Worm (Caenorhabditis elegans) whole organism, young adult: ENCODE results near the gene nol-56.
A peak's percentile ranks its signal among the peaks of the same experiment; 100 is the strongest.

Experiments used
- B0261.1 ChIP-seq: sonication (generic microtip); optimal IDR thresholded peaks from 2 replicates; lab custom pipeline; 2016; ENCODE audit warnings: mild to moderate bottlenecking, missing genetic modification characterization, moderate library complexity, missing compliant biosample characterization
- F33H1.4 ChIP-seq: fragments of 200-800 bp; sonication (Bioruptor generic); IDR thresholded peaks from 2 replicates; pipeline ENCODE4 v1.3.6; 2022; ENCODE audit warnings: missing genetic modification reagents, missing genetic modification characterization, missing compliant biosample characterization
- F49E8.2 ChIP-seq: sonication (generic microtip); optimal IDR thresholded peaks from 3 replicates; lab custom pipeline; 2017; ENCODE audit warnings: missing genetic modification characterization, mild to moderate bottlenecking, missing compliant biosample characterization, antibody characterized with exemption, moderate library complexity; ENCODE audit not compliant: insufficient read depth
- F57A8.1 ChIP-seq: fragments of 200-800 bp; sonication (Bioruptor generic); optimal IDR thresholded peaks from 2 replicates; lab custom pipeline; 2018; ENCODE audit warnings: mild to moderate bottlenecking, missing genetic modification characterization, moderate library complexity, missing compliant biosample characterization
- K12H6.12 ChIP-seq: fragments of 200-800 bp; sonication (Bioruptor generic); optimal IDR thresholded peaks from 2 replicates; lab custom pipeline; 2018; ENCODE audit warnings: mild to moderate bottlenecking, missing genetic modification characterization, missing compliant biosample characterization
- akir-1 ChIP-seq: fragments of 200-800 bp; sonication (Bioruptor generic); optimal IDR thresholded peaks from 2 replicates; lab custom pipeline; 2018; ENCODE audit warnings: mild to moderate bottlenecking, missing genetic modification characterization, moderate library complexity, missing compliant biosample characterization
- ama-1 ChIP-seq, 3 experiments: fragments of 150-350 bp in 1 of 3; sonication (generic microtip) in 2 of 3; optimal IDR thresholded peaks; 2 replicates each; lab custom pipeline; 2014 to 2018; ENCODE audit warnings: missing biosample characterization in 2 of 3, missing genetic modification characterization in 2 of 3, missing genetic modification reagents in 2 of 3
- aptf-2 ChIP-seq: fragments of 200-800 bp; sonication (Bioruptor generic); conservative IDR thresholded peaks from 2 replicates; pipeline ENCODE4 v1.3.6; 2022; ENCODE audit warnings: missing genetic modification reagents, missing genetic modification characterization, missing compliant biosample characterization
- athp-1 ChIP-seq: sonication (generic microtip); optimal IDR thresholded peaks from 2 replicates; lab custom pipeline; 2017; ENCODE audit warnings: mild to moderate bottlenecking, missing genetic modification characterization, missing compliant biosample characterization
- attf-6 ChIP-seq: fragments of 200-800 bp; sonication (Bioruptor generic); IDR thresholded peaks from 2 replicates; pipeline ENCODE4 v1.3.6; 2022; ENCODE audit warnings: missing genetic modification reagents, missing genetic modification characterization, missing compliant biosample characterization
- ccch-3 ChIP-seq: fragments of 200-800 bp; sonication (Bioruptor generic); optimal IDR thresholded peaks from 2 replicates; lab custom pipeline; 2018; ENCODE audit warnings: mild to moderate bottlenecking, missing genetic modification characterization, missing compliant biosample characterization
- cebp-1 ChIP-seq, 2 experiments: fragments of 200-800 bp in 1 of 2; sonication (Bioruptor generic) in 1 of 2; sonication (generic microtip) in 1 of 2; IDR thresholded peaks in 1 of 2; optimal IDR thresholded peaks in 1 of 2; 2 replicates each; pipeline versions ENCODE4 v1.3.6 to Lab custom; 2017 to 2022; ENCODE audit warnings: missing compliant biosample characterization in 2 of 2, missing genetic modification characterization in 2 of 2, mild to moderate bottlenecking in 1 of 2, missing genetic modification reagents in 1 of 2, moderate library complexity in 1 of 2
- ceh-100 ChIP-seq: fragments of 200-800 bp; sonication (Bioruptor generic); IDR thresholded peaks from 2 replicates; pipeline ENCODE4 v1.3.6; 2022; ENCODE audit warnings: missing genetic modification reagents, missing genetic modification characterization, missing compliant biosample characterization
- ceh-27 ChIP-seq: fragments of 200-800 bp; sonication (Bioruptor generic); optimal IDR thresholded peaks from 2 replicates; lab custom pipeline; 2018; ENCODE audit warnings: mild to moderate bottlenecking, missing genetic modification characterization, moderate library complexity, missing compliant biosample characterization
- ceh-40 ChIP-seq: fragments of 200-800 bp; sonication (Bioruptor generic); IDR thresholded peaks from 2 replicates; pipeline ENCODE4 v1.3.6; 2022; ENCODE audit warnings: missing genetic modification characterization, missing compliant biosample characterization
- ceh-58 ChIP-seq: fragments of 200-800 bp; sonication (Bioruptor generic); IDR thresholded peaks from 2 replicates; pipeline ENCODE4 v1.3.6; 2022; ENCODE audit warnings: missing genetic modification characterization, missing compliant biosample characterization
- ceh-91 ChIP-seq: fragments of 200-800 bp; sonication (Bioruptor generic); IDR thresholded peaks from 2 replicates; pipeline ENCODE4 v1.3.6; 2022; ENCODE audit warnings: missing genetic modification reagents, missing genetic modification characterization, missing compliant biosample characterization
- die-1 ChIP-seq: sonication (generic microtip); optimal IDR thresholded peaks from 2 replicates; lab custom pipeline; 2016; ENCODE audit warnings: missing genotype, mild to moderate bottlenecking, missing genetic modification characterization, missing compliant biosample characterization
- dpff-1 ChIP-seq: sonication (generic microtip); optimal IDR thresholded peaks from 2 replicates; lab custom pipeline; 2017; ENCODE audit warnings: mild to moderate bottlenecking, missing genetic modification characterization, missing compliant biosample characterization
- efl-1 ChIP-seq: fragments of 150-350 bp; optimal IDR thresholded peaks from 2 replicates; lab custom pipeline; 2014; ENCODE audit warnings: missing biosample characterization, missing genetic modification reagents, missing genetic modification characterization
- egl-18 ChIP-seq: fragments of 200-800 bp; sonication (Bioruptor generic); IDR thresholded peaks from 2 replicates; pipeline ENCODE4 v1.3.6; 2022; ENCODE audit warnings: missing genetic modification reagents, missing genetic modification characterization, missing compliant biosample characterization
- egrh-3 ChIP-seq: fragments of 200-800 bp; sonication (Bioruptor generic); IDR thresholded peaks from 2 replicates; pipeline ENCODE4 v1.3.6; 2022; ENCODE audit warnings: missing genetic modification reagents, missing genetic modification characterization, missing compliant biosample characterization
- gei-17 ChIP-seq: fragments of 200-800 bp; sonication (Bioruptor generic); optimal IDR thresholded peaks from 2 replicates; lab custom pipeline; 2018; ENCODE audit warnings: mild to moderate bottlenecking, missing genetic modification characterization, missing compliant biosample characterization
- hlh-26 ChIP-seq: fragments of 200-800 bp; sonication (Bioruptor generic); conservative IDR thresholded peaks from 2 replicates; pipeline ENCODE4 v1.3.6; 2022; ENCODE audit warnings: missing genetic modification reagents, missing genetic modification characterization, missing compliant biosample characterization
- hmg-1.2 ChIP-seq: fragments of 200-800 bp; sonication (Bioruptor generic); IDR thresholded peaks from 2 replicates; pipeline ENCODE4 v1.3.6; 2022; ENCODE audit warnings: missing genetic modification reagents, missing genetic modification characterization, missing compliant biosample characterization
- let-607 ChIP-seq, 2 experiments: fragments of 200-800 bp in 1 of 2; sonication (Bioruptor generic) in 1 of 2; sonication (generic microtip) in 1 of 2; optimal IDR thresholded peaks; 2 replicates each; lab custom pipeline; 2016 to 2018; ENCODE audit warnings: mild to moderate bottlenecking in 2 of 2, missing compliant biosample characterization in 2 of 2, missing genetic modification characterization in 2 of 2, moderate library complexity in 2 of 2, missing genotype in 1 of 2
- lin-26 ChIP-seq: fragments of 200-800 bp; sonication (Bioruptor generic); IDR thresholded peaks from 2 replicates; pipeline ENCODE4 v1.3.6; 2022; ENCODE audit warnings: missing genetic modification reagents, missing genetic modification characterization, missing compliant biosample characterization
- lin-54 ChIP-seq: fragments of 200-800 bp; sonication (Bioruptor generic); optimal IDR thresholded peaks from 2 replicates; lab custom pipeline; 2018; ENCODE audit warnings: mild to moderate bottlenecking, missing genetic modification characterization, missing compliant biosample characterization
- lsy-27 ChIP-seq: sonication (generic microtip); optimal IDR thresholded peaks from 2 replicates; lab custom pipeline; 2017; ENCODE audit warnings: missing genetic modification characterization, mild to moderate bottlenecking, missing compliant biosample characterization, antibody characterized with exemption, missing genotype, borderline replicate concordance; ENCODE audit not compliant: insufficient read depth
- madf-10 ChIP-seq: sonication (generic microtip); optimal IDR thresholded peaks from 2 replicates; lab custom pipeline; 2016; ENCODE audit warnings: mild to moderate bottlenecking, missing genetic modification characterization, missing compliant biosample characterization
- madf-6 ChIP-seq: fragments of 200-800 bp; sonication (Bioruptor generic); IDR thresholded peaks from 2 replicates; pipeline ENCODE4 v1.3.6; 2022; ENCODE audit warnings: missing genetic modification reagents, missing genetic modification characterization, missing compliant biosample characterization
- mcd-1 ChIP-seq: fragments of 200-800 bp; sonication (Bioruptor generic); IDR thresholded peaks from 2 replicates; pipeline ENCODE4 v1.3.6; 2022; ENCODE audit warnings: missing genetic modification reagents, missing genetic modification characterization, missing compliant biosample characterization
- nfyb-1 ChIP-seq: fragments of 200-800 bp; sonication (Bioruptor generic); IDR thresholded peaks from 2 replicates; pipeline ENCODE4 v1.3.6; 2022; ENCODE audit warnings: missing genetic modification reagents, missing genetic modification characterization, missing compliant biosample characterization
- nhr-27 ChIP-seq: fragments of 200-800 bp; sonication (Bioruptor generic); optimal IDR thresholded peaks from 2 replicates; lab custom pipeline; 2018; ENCODE audit warnings: mild to moderate bottlenecking, missing genetic modification characterization, moderate library complexity, missing compliant biosample characterization
- nhr-80 ChIP-seq: sonication (generic microtip); optimal IDR thresholded peaks from 2 replicates; lab custom pipeline; 2016; ENCODE audit warnings: missing genetic modification characterization, missing compliant biosample characterization
- rcor-1 ChIP-seq: fragments of 200-800 bp; sonication (Bioruptor generic); IDR thresholded peaks from 2 replicates; pipeline ENCODE4 v1.3.6; 2022; ENCODE audit warnings: missing genetic modification reagents, missing genetic modification characterization, missing compliant biosample characterization
- sdz-38 ChIP-seq: sonication (generic microtip); optimal IDR thresholded peaks from 2 replicates; lab custom pipeline; 2016; ENCODE audit warnings: missing genotype, missing genetic modification characterization, missing compliant biosample characterization
- snpc-1.3 ChIP-seq: sonication (generic microtip); optimal IDR thresholded peaks from 2 replicates; lab custom pipeline; 2017; ENCODE audit warnings: missing genetic modification characterization, mild to moderate bottlenecking, missing compliant biosample characterization, antibody characterized with exemption, moderate library complexity, missing genotype, missing genetic modification reagents; ENCODE audit not compliant: insufficient read depth
- tbp1 ChIP-seq: fragments of 200-800 bp; sonication (Bioruptor generic); optimal IDR thresholded peaks from 2 replicates; lab custom pipeline; 2018; ENCODE audit warnings: mild to moderate bottlenecking, missing genetic modification characterization, missing compliant biosample characterization
- tbx-9 ChIP-seq: sonication (generic microtip); optimal IDR thresholded peaks from 2 replicates; lab custom pipeline; 2016; ENCODE audit warnings: borderline replicate concordance, missing genetic modification characterization, inconsistent platforms, missing compliant biosample characterization
- unc-130 ChIP-seq: sonication (generic microtip); optimal IDR thresholded peaks from 2 replicates; lab custom pipeline; 2016; ENCODE audit warnings: missing genetic modification reagents, missing genetic modification characterization, missing compliant biosample characterization
- xnd-1 ChIP-seq: sonication (generic microtip); optimal IDR thresholded peaks from 2 replicates; lab custom pipeline; 2016; ENCODE audit warnings: missing genotype, missing genetic modification reagents, missing genetic modification characterization, missing compliant biosample characterization
- ztf-18 ChIP-seq: sonication (generic microtip); optimal IDR thresholded peaks from 2 replicates; lab custom pipeline; 2016; ENCODE audit warnings: missing genotype, mild to moderate bottlenecking, missing genetic modification characterization, missing compliant biosample characterization
- ztf-22 ChIP-seq: fragments of 200-800 bp; sonication (Bioruptor generic); optimal IDR thresholded peaks from 2 replicates; lab custom pipeline; 2018; ENCODE audit warnings: mild to moderate bottlenecking, missing genetic modification characterization, moderate library complexity, missing compliant biosample characterization

Gene nol-56

DNA sequence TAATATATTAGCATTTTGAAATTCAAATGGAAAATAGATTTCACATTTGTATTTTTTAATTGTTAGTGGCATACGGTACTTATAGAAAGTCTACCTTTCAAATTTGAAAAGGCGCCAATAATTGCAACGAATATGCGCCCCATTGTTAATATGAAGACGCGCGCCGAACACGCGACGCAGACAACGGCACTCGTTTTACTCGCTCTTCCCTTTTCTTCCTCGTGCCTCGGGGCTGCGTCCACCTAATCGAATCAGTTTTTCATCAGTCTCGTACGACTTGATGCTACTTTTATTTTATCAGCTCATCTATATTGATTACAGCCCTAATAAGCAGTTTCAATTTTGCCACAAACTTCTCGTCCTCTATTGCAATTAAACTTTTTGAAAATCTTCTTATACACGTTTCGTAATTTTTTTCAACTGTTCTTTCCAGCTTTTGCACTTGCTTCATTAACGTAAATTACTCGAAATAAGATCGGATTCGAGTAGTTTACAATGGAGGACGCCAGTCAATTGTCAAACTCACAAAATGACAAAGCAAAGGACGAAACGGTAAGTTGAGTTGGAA, 9.1 kb upstream of the nol-56 start, which contains the start of gene cash-1 (continued):
- TF ChIP-seq sdz-38 (tag; lab: Kevin White, UChicago) (no peak), attf-6 (peak; percentile 38; the same call in 1 of the 2 replicates), gei-17 (GFP tag; lab: Kevin White, UChicago) (no peak), hmg-1.2 (GFP tag; lab: Robert Waterston, UW) (peak; percentile 52; the same call in 1 of the 2 replicates), lsy-27 (peak; percentile 61), ceh-91 (GFP tag; lab: Robert Waterston, UW) (peak; percentile 66), die-1 (tag; lab: Kevin White, UChicago) (no peak), nhr-27 (tag; lab: Kevin White, UChicago) (no peak), mcd-1 (GFP tag; lab: Robert Waterston, UW) (peak; percentile 86), F33H1.4 (peak; percentile 54), F49E8.2 (tag; lab: Kevin White, UChicago) (peak; percentile 51), egrh-3 (GFP tag; lab: Robert Waterston, UW) (no peak), madf-10 (tag; lab: Kevin White, UChicago) (peak; percentile 17), lin-54 (GFP tag; lab: Kevin White, UChicago) (peak; percentile 83), let-607 (tag; optimal IDR thresholded peaks at IDR 0.05; lab: Kevin White, UChicago) (peak in 1 of 2 experiments; percentile 12), xnd-1 (tag; lab: Kevin White, UChicago) (peak; percentile 43), aptf-2 (no peak), snpc-1.3 (tag; lab: Kevin White, UChicago) (no peak), tbp1 (GFP tag; lab: Kevin White, UChicago) (peak; percentile 53), F57A8.1 (no peak), ceh-100 (GFP tag; lab: Robert Waterston, UW) (no peak), cebp-1 (GFP tag; IDR thresholded peaks at IDR 0.05; lab: Robert Waterston, UW) (peak; percentile 45; the same call in 1 of the 2 replicates), cebp-1 (tag; optimal IDR thresholded peaks at IDR 0.05; lab: Kevin White, UChicago) (peak; percentile 58), lin-26 (GFP tag; lab: Robert Waterston, UW) (peak; percentile 54), ceh-27 (GFP tag; lab: Kevin White, UChicago) (peak; percentile 50), unc-130 (GFP tag; lab: Kevin White, UChicago) (no peak), madf-6 (peak; percentile 85), rcor-1 (GFP tag; lab: Robert Waterston, UW) (0 out of 2 replicates have a peak, but pooled peaks have one; percentile 37), athp-1 (tag; lab: Kevin White, UChicago) (no peak), B0261.1 (tag; lab: Kevin White, UChicago) (no peak), nfyb-1 (GFP tag; lab: Robert Waterston, UW) (peak; percentile 41; the same call in 1 of the 2 replicates), akir-1 (GFP tag; lab: Kevin White, UChicago) (no peak), ceh-58 (GFP tag; lab: Robert Waterston, UW) (no peak), ama-1 (optimal IDR thresholded peaks at IDR 0.05; lab: Kevin White, UChicago) (peak; percentile 36), ama-1 (GFP tag; optimal IDR thresholded peaks at IDR 0.05; lab: Kevin White, UChicago) (no peak), K12H6.12 (tag; lab: Kevin White, UChicago) (peak; percentile 36)

DNA sequence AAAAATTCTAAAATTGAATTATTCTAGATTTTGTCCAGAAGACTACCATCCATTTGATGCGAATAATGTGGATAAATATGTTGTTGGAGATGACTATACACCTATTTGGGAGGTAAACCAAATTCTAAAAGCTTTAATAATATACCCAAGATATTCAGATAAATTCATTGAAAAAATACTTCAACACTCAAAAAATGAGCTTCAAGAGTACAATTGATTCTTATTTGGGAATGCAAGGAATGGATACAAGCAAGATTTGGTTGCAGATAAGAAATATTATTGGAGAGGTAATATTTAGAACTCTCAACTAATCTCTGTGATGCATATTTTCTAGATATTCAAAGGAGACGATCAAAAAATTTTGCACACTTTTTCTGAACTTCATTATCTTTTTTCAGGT, 7.4 kb upstream of the nol-56 start:
- TF ChIP-seq dpff-1 (tag; lab: Kevin White, UChicago) (no peak), ztf-18 (tag; lab: Kevin White, UChicago) (no peak), hlh-26 (GFP tag; lab: Robert Waterston, UW) (no peak), ceh-40 (GFP tag; lab: Robert Waterston, UW) (no peak), attf-6 (no peak), tbx-9 (no peak), ccch-3 (GFP tag; lab: Kevin White, UChicago) (no peak), egl-18 (GFP tag; lab: Robert Waterston, UW) (no peak), nhr-80 (tag; lab: Kevin White, UChicago) (no peak), efl-1 (GFP tag; lab: Kevin White, UChicago) (no peak), ztf-22 (GFP tag; lab: Kevin White, UChicago) (no peak), snpc-1.3 (tag; lab: Kevin White, UChicago) (no peak)
- TF ChIP-seq, all 124 proteins: peak for 0
